Worm (Caenorhabditis elegans): Measurements from ENCODE around the gene ztf-9.

ce11 chrV:9702755-9703154, 10.8 kb upstream of the ztf-9 start, which contains the start of gene xbx-6:
- TF ChIP-seq lir-3 (tag; optimal IDR thresholded peaks at IDR 0.05) (no peak), unc-39 (tag; optimal IDR thresholded peaks at IDR 0.05) (no peak), lin-39 (tag; optimal IDR thresholded peaks at IDR 0.05) (no peak), lsy-2 (tag; optimal IDR thresholded peaks at IDR 0.05) (no peak)

Measured in whole organism, L4 larva.